Fruit fly (Drosophila melanogaster) whole organism, prepupa: ENCODE results near the gene Hel25E.

ENCODE experiments used
- CG10631 ChIP-seq: fragments of 200-800 bp; sonication (Bioruptor generic); optimal IDR thresholded peaks from 2 replicates; lab custom pipeline; 2016; ENCODE audit warnings: missing biosample characterization, missing genetic modification characterization
- CG10669 ChIP-seq: fragments of 200-800 bp; sonication (Bioruptor generic); optimal IDR thresholded peaks from 3 replicates; lab custom pipeline; 2018; ENCODE audit warnings: missing biosample characterization, mild to moderate bottlenecking, missing genetic modification characterization, moderate library complexity
- CG11294 ChIP-seq: fragments of 200-800 bp; sonication (Bioruptor generic); IDR thresholded peaks from 2 replicates; pipeline ENCODE4 v1.3.6; 2022; ENCODE audit warnings: missing biosample characterization, missing genetic modification characterization
- CG11762 ChIP-seq: fragments of 200-800 bp; sonication (Bioruptor generic); optimal IDR thresholded peaks from 3 replicates; lab custom pipeline; 2016; ENCODE audit warnings: missing biosample characterization, missing genetic modification characterization; ENCODE audit not compliant: insufficient read depth
- CG11902 ChIP-seq: fragments of 200-800 bp; sonication (Bioruptor generic); optimal IDR thresholded peaks from 3 replicates; lab custom pipeline; 2016; ENCODE audit warnings: missing biosample characterization, missing genetic modification characterization
- CG15336 ChIP-seq: fragments of 200-800 bp; sonication (Bioruptor generic); IDR thresholded peaks from 2 replicates; pipeline ENCODE4 v1.3.6; 2022; ENCODE audit warnings: missing biosample characterization, missing genetic modification characterization
- CG1621 ChIP-seq: fragments of 200-800 bp; sonication (Bioruptor generic); optimal IDR thresholded peaks from 3 replicates; lab custom pipeline; 2018; ENCODE audit warnings: missing biosample characterization, mild to moderate bottlenecking, missing genetic modification characterization
- CG3032 ChIP-seq: fragments of 200-800 bp; optimal IDR thresholded peaks from 2 replicates; lab custom pipeline; 2019; ENCODE audit warnings: missing biosample characterization, mild to moderate bottlenecking, missing genetic modification characterization, moderate library complexity
- CG31627 ChIP-seq: fragments of 200-800 bp; sonication (Bioruptor generic); optimal IDR thresholded peaks from 3 replicates; lab custom pipeline; 2016; ENCODE audit warnings: missing biosample characterization, missing genetic modification characterization
- CG32006 ChIP-seq: fragments of 200-800 bp; sonication (Bioruptor generic); optimal IDR thresholded peaks from 3 replicates; lab custom pipeline; 2017; ENCODE audit warnings: missing biosample characterization, mild to moderate bottlenecking, missing genetic modification characterization
- CG34406 ChIP-seq: fragments of 200-800 bp; sonication (Bioruptor generic); optimal IDR thresholded peaks from 3 replicates; lab custom pipeline; 2016; ENCODE audit warnings: missing biosample characterization, missing genetic modification characterization
- CG4318 ChIP-seq: fragments of 200-800 bp; sonication (Bioruptor generic); optimal IDR thresholded peaks from 3 replicates; lab custom pipeline; 2017; ENCODE audit warnings: missing biosample characterization, mild to moderate bottlenecking, missing genetic modification characterization
- CG6163 ChIP-seq: fragments of 200-800 bp; sonication (Bioruptor generic); IDR thresholded peaks from 3 replicates; pipeline ENCODE4 v1.3.6; 2022; ENCODE audit warnings: missing biosample characterization, missing genetic modification characterization
- CG6276 ChIP-seq: fragments of 200-800 bp; sonication (Bioruptor generic); optimal IDR thresholded peaks from 2 replicates; lab custom pipeline; 2017; ENCODE audit warnings: missing biosample characterization, mild to moderate bottlenecking, missing genetic modification characterization
- CG6792 ChIP-seq: fragments of 200-800 bp; sonication (Bioruptor generic); optimal IDR thresholded peaks from 3 replicates; lab custom pipeline; 2016; ENCODE audit warnings: missing biosample characterization, missing genetic modification characterization
- CG7368 ChIP-seq: fragments of 200-800 bp; sonication (Bioruptor generic); optimal IDR thresholded peaks from 3 replicates; lab custom pipeline; 2016; ENCODE audit warnings: missing biosample characterization, missing genetic modification characterization
- CG8119 ChIP-seq: fragments of 200-800 bp; sonication (Bioruptor generic); IDR thresholded peaks from 3 replicates; pipeline ENCODE4 v1.3.6; 2022; ENCODE audit warnings: missing biosample characterization, missing genetic modification characterization
- CG8319 ChIP-seq: fragments of 200-800 bp; sonication (Bioruptor generic); optimal IDR thresholded peaks from 3 replicates; lab custom pipeline; 2016; ENCODE audit warnings: missing biosample characterization, missing genetic modification characterization
- CG8632 ChIP-seq: fragments of 200-800 bp; sonication (Bioruptor generic); optimal IDR thresholded peaks from 3 replicates; lab custom pipeline; 2016; ENCODE audit warnings: missing biosample characterization, missing genetic modification characterization
- CG9139 ChIP-seq: fragments of 200-800 bp; sonication (Bioruptor generic); optimal IDR thresholded peaks from 3 replicates; lab custom pipeline; 2017; ENCODE audit warnings: missing biosample characterization, mild to moderate bottlenecking, missing genetic modification characterization
- Eip75B ChIP-seq: fragments of 200-800 bp; sonication (Bioruptor generic); optimal IDR thresholded peaks from 3 replicates; lab custom pipeline; 2016; ENCODE audit warnings: missing biosample characterization, missing genetic modification characterization
- Ets21C ChIP-seq: fragments of 200-800 bp; sonication (Bioruptor generic); optimal IDR thresholded peaks from 3 replicates; lab custom pipeline; 2016; ENCODE audit warnings: missing biosample characterization, missing genetic modification characterization
- Ets96B ChIP-seq: fragments of 200-800 bp; optimal IDR thresholded peaks from 2 replicates; lab custom pipeline; 2019; ENCODE audit warnings: missing biosample characterization, mild to moderate bottlenecking, missing genetic modification characterization, moderate library complexity
- Gug ChIP-seq: fragments of 200-800 bp; sonication (Bioruptor generic); IDR thresholded peaks from 2 replicates; pipeline ENCODE4 v1.3.6; 2022; ENCODE audit warnings: missing biosample characterization, missing genetic modification characterization
- Hr39 ChIP-seq: fragments of 200-800 bp; sonication (Bioruptor generic); optimal IDR thresholded peaks from 2 replicates; lab custom pipeline; 2016; ENCODE audit warnings: missing biosample characterization, missing genetic modification characterization
- Hr4 ChIP-seq: fragments of 200-800 bp; sonication (Bioruptor generic); optimal IDR thresholded peaks from 3 replicates; lab custom pipeline; 2016; ENCODE audit warnings: missing biosample characterization, missing genetic modification characterization
- Lpt ChIP-seq: fragments of 200-800 bp; sonication (Bioruptor generic); optimal IDR thresholded peaks from 3 replicates; lab custom pipeline; 2016; ENCODE audit warnings: missing biosample characterization, missing genetic modification characterization
- OdsH ChIP-seq: fragments of 200-800 bp; sonication (Bioruptor generic); optimal IDR thresholded peaks from 3 replicates; lab custom pipeline; 2016; ENCODE audit warnings: missing biosample characterization, missing genetic modification characterization
- Smox ChIP-seq: fragments of 200-800 bp; sonication (Bioruptor generic); optimal IDR thresholded peaks from 3 replicates; lab custom pipeline; 2016; ENCODE audit warnings: missing biosample characterization, missing genetic modification characterization
- Sox14 ChIP-seq: fragments of 200-800 bp; sonication (Bioruptor generic); optimal IDR thresholded peaks from 3 replicates; lab custom pipeline; 2016; ENCODE audit warnings: missing biosample characterization, missing genetic modification characterization
- achi ChIP-seq: fragments of 200-800 bp; sonication (Bioruptor generic); optimal IDR thresholded peaks from 3 replicates; lab custom pipeline; 2016; ENCODE audit warnings: missing biosample characterization, missing genetic modification characterization
- acj6 ChIP-seq: fragments of 200-800 bp; sonication (Bioruptor generic); optimal IDR thresholded peaks from 3 replicates; lab custom pipeline; 2016; ENCODE audit warnings: missing biosample characterization, missing genetic modification characterization
- cyc ChIP-seq: fragments of 200-800 bp; sonication (Bioruptor generic); optimal IDR thresholded peaks from 3 replicates; lab custom pipeline; 2016; ENCODE audit warnings: missing biosample characterization, missing genetic modification characterization
- dac ChIP-seq: fragments of 200-800 bp; sonication (Bioruptor generic); optimal IDR thresholded peaks from 2 replicates; lab custom pipeline; 2017; ENCODE audit warnings: missing biosample characterization, mild to moderate bottlenecking, missing genetic modification characterization
- eg ChIP-seq: fragments of 200-800 bp; sonication (Bioruptor generic); IDR thresholded peaks from 3 replicates; pipeline ENCODE4 v1.3.6; 2022; ENCODE audit warnings: missing biosample characterization, missing genetic modification characterization
- esn ChIP-seq: fragments of 200-800 bp; sonication (Bioruptor generic); optimal IDR thresholded peaks from 2 replicates; lab custom pipeline; 2016; ENCODE audit warnings: missing biosample characterization, mild to moderate bottlenecking, missing genetic modification characterization, moderate library complexity
- fd59A ChIP-seq: fragments of 200-800 bp; sonication (Bioruptor generic); optimal IDR thresholded peaks from 2 replicates; lab custom pipeline; 2017; ENCODE audit warnings: missing biosample characterization, mild to moderate bottlenecking, missing genetic modification characterization, missing genetic modification reagents
- fd85E ChIP-seq: fragments of 200-800 bp; sonication (Bioruptor generic); optimal IDR thresholded peaks from 3 replicates; lab custom pipeline; 2016; ENCODE audit warnings: missing biosample characterization, missing genetic modification characterization
- lz ChIP-seq: fragments of 200-800 bp; sonication (Bioruptor generic); optimal IDR thresholded peaks from 3 replicates; lab custom pipeline; 2016; ENCODE audit warnings: missing biosample characterization, missing genetic modification characterization
- pdm3 ChIP-seq: fragments of 200-800 bp; sonication (Bioruptor generic); optimal IDR thresholded peaks from 3 replicates; lab custom pipeline; 2016; ENCODE audit warnings: missing biosample characterization, missing genetic modification characterization
- spab ChIP-seq: fragments of 200-800 bp; sonication (Bioruptor generic); optimal IDR thresholded peaks from 2 replicates; lab custom pipeline; 2017; ENCODE audit warnings: missing biosample characterization, mild to moderate bottlenecking, missing genetic modification characterization, missing genetic modification reagents
- ss ChIP-seq, 2 experiments: fragments of 200-800 bp; sonication (Bioruptor generic); optimal IDR thresholded peaks; 2 replicates in 1 of 2; 3 replicates in 1 of 2; lab custom pipeline; 2017 to 2018; ENCODE audit warnings: mild to moderate bottlenecking in 2 of 2, missing biosample characterization in 2 of 2, missing genetic modification characterization in 2 of 2, moderate library complexity in 1 of 2
- svp ChIP-seq: fragments of 200-800 bp; sonication (Bioruptor generic); peaks from one replicate; lab custom pipeline; 2016; ENCODE audit warnings: missing biosample characterization, missing genetic modification characterization
- topi ChIP-seq: fragments of 200-800 bp; sonication (Bioruptor generic); optimal IDR thresholded peaks from 3 replicates; lab custom pipeline; 2016; ENCODE audit warnings: missing biosample characterization, missing genetic modification characterization
- vri ChIP-seq: fragments of 200-800 bp; sonication (Bioruptor generic); optimal IDR thresholded peaks from 3 replicates; lab custom pipeline; 2016; ENCODE audit warnings: missing biosample characterization, mild to moderate bottlenecking, missing genetic modification characterization

Gene Hel25E

DNA sequence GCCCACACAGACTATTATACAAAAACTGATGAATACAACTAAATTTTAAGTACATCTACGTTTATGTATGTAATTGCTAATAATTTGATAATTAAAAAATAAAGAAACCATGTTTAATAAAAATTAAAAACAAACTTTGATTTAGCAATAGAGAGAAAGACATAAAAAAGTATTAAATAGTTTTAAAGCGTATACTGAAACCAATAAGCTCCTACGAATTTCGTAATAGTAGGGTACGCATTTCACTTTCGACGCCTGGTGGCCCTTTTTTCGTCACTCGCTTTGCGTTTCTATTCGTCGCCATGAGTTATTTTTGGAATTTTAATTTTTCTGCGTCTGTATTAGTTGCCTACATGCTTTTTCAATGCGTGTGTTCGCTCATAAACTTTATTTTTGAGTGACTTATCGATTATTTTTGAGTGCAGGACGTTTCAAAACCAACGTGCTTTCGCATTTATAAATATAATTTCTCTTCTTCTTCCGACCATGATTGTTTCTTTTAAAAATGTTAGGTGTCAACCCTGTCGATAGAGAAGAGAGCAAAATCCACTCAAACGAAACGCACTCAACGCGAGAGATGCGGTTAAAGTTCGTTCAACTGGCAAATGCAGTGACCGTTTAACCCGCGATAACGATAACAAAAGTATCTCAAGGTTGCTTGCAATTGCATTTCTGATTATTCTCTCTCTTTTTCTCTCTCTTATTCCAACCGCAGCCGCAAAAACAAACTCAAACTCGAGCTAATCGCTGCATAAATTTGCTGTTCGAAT, 4.6 kb upstream of the Hel25E start, which contains the start of gene Oscillin (continued):
- TF ChIP-seq CG32006 (GFP tag; lab: Kevin White, UChicago) = peak; percentile 78
- peak; percentile 73 for TF ChIP-seq CG15336 (GFP tag; lab: Robert Waterston, UW)
- TF ChIP-seq achi (GFP tag; lab: Kevin White, UChicago) = peak; percentile 78
- TF ChIP-seq topi (GFP tag; lab: Kevin White, UChicago) = peak; percentile 81
- TF ChIP-seq fd85E (GFP tag; lab: Kevin White, UChicago) = peak; percentile 18
- TF ChIP-seq cyc (GFP tag; lab: Kevin White, UChicago) = peak; percentile 65
- TF ChIP-seq CG34406 (GFP tag; lab: Kevin White, UChicago) = peak; percentile 65
- peak; percentile 58 for TF ChIP-seq CG10631 (GFP tag; lab: Kevin White, UChicago)
- peak; percentile 79 for TF ChIP-seq CG6163
- peak; percentile 37 for TF ChIP-seq OdsH (GFP tag; lab: Kevin White, UChicago)

DNA sequence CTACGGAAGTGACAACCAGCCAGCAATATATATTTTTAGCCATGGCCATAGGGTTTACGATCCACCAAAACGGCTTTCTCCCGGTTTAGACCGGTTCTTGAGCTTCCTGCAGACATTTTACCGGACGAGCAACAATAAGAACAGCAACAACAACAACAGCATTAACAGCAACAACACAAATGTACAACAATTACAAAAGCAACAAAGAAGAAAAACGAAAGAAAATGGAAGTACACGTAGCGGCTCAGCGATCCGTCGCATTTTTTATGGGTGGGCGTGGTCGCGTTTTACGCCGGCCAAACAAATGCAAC, 4.0 kb upstream of the Hel25E start:
- peak; percentile 15 for TF ChIP-seq CG9139
- no peak for TF ChIP-seq CG10669 (GFP tag; lab: Kevin White, UChicago)
- no peak for TF ChIP-seq CG4318 (GFP tag; lab: Kevin White, UChicago)
- TF ChIP-seq CG7368 (GFP tag; lab: Kevin White, UChicago) = no peak
- peak; percentile 45 for TF ChIP-seq Lpt
- no peak for TF ChIP-seq dac
- no peak for TF ChIP-seq Ets96B
- TF ChIP-seq CG11762 (GFP tag; lab: Kevin White, UChicago) = no peak
- TF ChIP-seq CG1621 (tag; lab: Kevin White, UChicago) = peak; percentile 61
- TF ChIP-seq fd59A = peak; percentile 4
- TF ChIP-seq Eip75B (GFP tag; lab: Kevin White, UChicago) = no peak

DNA sequence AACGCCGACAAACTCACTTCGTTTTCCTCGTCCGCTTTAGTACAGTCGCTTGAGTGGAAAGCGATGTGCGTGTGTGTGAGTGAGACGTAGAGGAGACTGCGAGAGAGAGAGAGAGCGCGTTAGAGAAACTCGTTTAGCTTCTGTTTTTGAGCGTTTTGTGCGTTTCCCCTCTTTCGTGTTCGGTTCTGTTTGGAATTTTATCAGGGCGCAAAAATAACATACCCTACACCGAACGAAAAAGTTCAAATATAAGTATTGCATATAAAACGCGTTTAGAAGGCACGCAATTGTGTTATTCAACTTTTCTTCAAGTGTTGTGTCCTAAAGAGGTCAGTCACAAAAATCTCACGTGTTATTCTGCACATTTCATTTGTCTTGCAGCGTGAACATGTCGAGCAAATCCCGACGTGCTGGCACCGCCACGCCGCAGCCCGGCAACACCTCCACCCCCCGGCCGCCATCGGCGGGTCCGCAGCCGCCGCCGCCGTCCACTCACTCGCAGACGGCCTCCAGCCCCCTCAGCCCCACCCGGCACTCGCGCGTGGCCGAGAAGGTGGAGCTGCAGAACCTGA, 916 bp upstream of the Hel25E start:
- TF ChIP-seq esn (peak; percentile 24), CG15336 (GFP tag; lab: Robert Waterston, UW) (peak; percentile 65), vri (GFP tag; lab: Kevin White, UChicago) (no peak), ss (GFP tag; optimal IDR thresholded peaks at IDR 0.05; lab: Kevin White, UChicago) (peak in 1 of 2 experiments; percentile 43), CG11294 (0 out of 2 replicates have a peak, but pooled peaks have one; percentile 20), CG4318 (GFP tag; lab: Kevin White, UChicago) (no peak), spab (GFP tag; lab: Kevin White, UChicago) (no peak), CG8319 (GFP tag; lab: Kevin White, UChicago) (no peak), CG8119 (GFP tag; lab: Robert Waterston, UW) (peak; percentile 64; the same call in 2 of the 3 replicates), CG6163 (peak; percentile 55; the same call in 1 of the 3 replicates), acj6 (GFP tag; lab: Kevin White, UChicago) (no peak), CG6276 (GFP tag; lab: Kevin White, UChicago) (no peak), topi (GFP tag; lab: Kevin White, UChicago) (peak; percentile 3), Ets96B (peak; percentile 11), Hr4 (GFP tag; lab: Kevin White, UChicago) (no peak), achi (GFP tag; lab: Kevin White, UChicago) (no peak), svp (GFP tag; lab: Kevin White, UChicago) (peak; percentile 54), Hr39 (peak; percentile 32), CG31627 (GFP tag; lab: Kevin White, UChicago) (peak; percentile 13), CG1621 (tag; lab: Kevin White, UChicago) (no peak), CG11762 (GFP tag; lab: Kevin White, UChicago) (peak; percentile 8), CG7368 (GFP tag; lab: Kevin White, UChicago) (no peak), eg (GFP tag; lab: Robert Waterston, UW) (peak; percentile 76), Ets21C (GFP tag; lab: Kevin White, UChicago) (no peak), Gug (GFP tag; lab: Robert Waterston, UW) (peak; percentile 34; the same call in 1 of the 2 replicates), CG34406 (GFP tag; lab: Kevin White, UChicago) (no peak), CG6792 (peak; percentile 21), cyc (GFP tag; lab: Kevin White, UChicago) (peak; percentile 33), CG8632 (GFP tag; lab: Kevin White, UChicago) (no peak), lz (GFP tag; lab: Kevin White, UChicago) (peak; percentile 28), CG3032 (tag; lab: Kevin White, UChicago) (peak; percentile 2), CG10631 (GFP tag; lab: Kevin White, UChicago) (no peak), CG11902 (no peak), pdm3 (GFP tag; lab: Kevin White, UChicago) (peak; percentile 29), Sox14 (GFP tag; lab: Kevin White, UChicago) (no peak), Smox (GFP tag; lab: Kevin White, UChicago) (peak; percentile 27)
